Worm (Caenorhabditis elegans) whole organism, L4/young adult: Measurements from ENCODE around the gene cpna-2.

Experiments
- W03F9.2 ChIP-seq: fragments of 150-350 bp; optimal IDR thresholded peaks from 2 replicates; lab custom pipeline; 2014; ENCODE audit warnings: missing biosample characterization, missing genetic modification characterization
- dao-5 ChIP-seq: sonication (generic microtip); optimal IDR thresholded peaks from 2 replicates; lab custom pipeline; 2016; ENCODE audit warnings: missing genotype, missing genetic modification characterization, moderate library complexity, missing compliant biosample characterization
- him-1 ChIP-seq: sonication (generic microtip); optimal IDR thresholded peaks from 2 replicates; lab custom pipeline; 2016; ENCODE audit warnings: missing genotype, missing genetic modification reagents, missing genetic modification characterization, missing compliant biosample characterization

- TF ChIP-seq him-1 (no peak), dao-5 (tag; lab: Kevin White, UChicago) (no peak), W03F9.2 (tag; lab: Kevin White, UChicago) (no peak)
These were observed 45.5 kb downstream of the cpna-2 start for ce11 chrII:7770253-7770652.
